Worm (Caenorhabditis elegans) whole organism, L1 larva: ENCODE results near the gene cysl-2.

Experiments used
- C04F5.9 ChIP-seq: sonication (generic microtip); optimal IDR thresholded peaks from 2 replicates; lab custom pipeline; 2016; ENCODE audit warnings: missing genetic modification characterization, missing compliant biosample characterization
- C34B4.2 ChIP-seq: sonication (generic microtip); optimal IDR thresholded peaks from 2 replicates; lab custom pipeline; 2017; ENCODE audit warnings: mild to moderate bottlenecking, missing genetic modification characterization, missing compliant biosample characterization
- F16B12.6 ChIP-seq: fragments of 150-350 bp; optimal IDR thresholded peaks from 2 replicates; lab custom pipeline; 2014; ENCODE audit warnings: missing biosample characterization, missing genetic modification characterization
- Y116A8C.19 ChIP-seq: sonication (generic microtip); optimal IDR thresholded peaks from 2 replicates; lab custom pipeline; 2016; ENCODE audit warnings: missing compliant biosample characterization, missing genetic modification characterization, borderline replicate concordance
- aha-1 ChIP-seq: fragments of 150-350 bp; optimal IDR thresholded peaks from 2 replicates; lab custom pipeline; 2014; ENCODE audit warnings: missing biosample characterization, missing genetic modification characterization
- ama-1 ChIP-seq: fragments of 150-350 bp; optimal IDR thresholded peaks from 2 replicates; lab custom pipeline; 2014
- blmp-1 ChIP-seq: fragments of 150-350 bp; optimal IDR thresholded peaks from 2 replicates; lab custom pipeline; 2014; ENCODE audit warnings: missing biosample characterization, missing genetic modification characterization
- ceh-8 ChIP-seq: fragments of 200-800 bp; sonication (Bioruptor generic); optimal IDR thresholded peaks from 2 replicates; lab custom pipeline; 2018; ENCODE audit warnings: mild to moderate bottlenecking, missing genetic modification characterization, moderate library complexity, missing compliant biosample characterization
- ceh-88 ChIP-seq: fragments of 200-800 bp; sonication (Bioruptor generic); IDR thresholded peaks from 2 replicates; pipeline ENCODE4 v1.3.6; 2022; ENCODE audit warnings: missing genetic modification characterization, missing compliant biosample characterization
- ceh-90 ChIP-seq: sonication (generic microtip); optimal IDR thresholded peaks from 2 replicates; lab custom pipeline; 2016; ENCODE audit warnings: missing genetic modification characterization, missing compliant biosample characterization
- efl-1 ChIP-seq, 4 experiments: fragments of 150-350 bp; optimal IDR thresholded peaks in 3 of 4; peaks in 1 of 4; 1 replicate in 1 of 4; 2 replicates in 3 of 4; lab custom pipeline; 2014; ENCODE audit warnings: missing biosample characterization in 2 of 4, missing genetic modification characterization in 2 of 4, missing genetic modification reagents in 2 of 4
- egl-13 ChIP-seq: sonication (generic microtip); optimal IDR thresholded peaks from 2 replicates; lab custom pipeline; 2016; ENCODE audit warnings: missing genotype, missing genetic modification reagents, missing genetic modification characterization, missing compliant biosample characterization
- egl-27 ChIP-seq, 2 experiments: fragments of 150-350 bp in 1 of 2; sonication (generic microtip); optimal IDR thresholded peaks; 3 replicates each; lab custom pipeline; 2017 to 2018; ENCODE audit warnings: missing biosample characterization in 2 of 2, missing genetic modification characterization in 2 of 2, missing genetic modification reagents in 2 of 2
- fkh-4 ChIP-seq: sonication (generic microtip); optimal IDR thresholded peaks from 2 replicates; lab custom pipeline; 2016; ENCODE audit warnings: missing compliant biosample characterization, missing genetic modification characterization, borderline replicate concordance
- fkh-8 ChIP-seq: sonication (generic microtip); optimal IDR thresholded peaks from 2 replicates; lab custom pipeline; 2016; ENCODE audit warnings: mild to moderate bottlenecking, missing genetic modification characterization, missing compliant biosample characterization
- irx-1 ChIP-seq: sonication (generic microtip); optimal IDR thresholded peaks from 2 replicates; lab custom pipeline; 2016; ENCODE audit warnings: missing genetic modification characterization, missing compliant biosample characterization
- jun-1 ChIP-seq: fragments of 150-350 bp; optimal IDR thresholded peaks from 2 replicates; lab custom pipeline; 2014; ENCODE audit warnings: missing biosample characterization, missing genetic modification reagents, missing genetic modification characterization
- lin-13 ChIP-seq: fragments of 150-350 bp; optimal IDR thresholded peaks from 2 replicates; lab custom pipeline; 2014; ENCODE audit warnings: missing biosample characterization, missing genetic modification reagents, missing genetic modification characterization
- lin-14 ChIP-seq: fragments of 200-800 bp; sonication (Bioruptor generic); optimal IDR thresholded peaks from 2 replicates; lab custom pipeline; 2018; ENCODE audit warnings: mild to moderate bottlenecking, missing genetic modification characterization, moderate library complexity, missing compliant biosample characterization
- lin-35 ChIP-seq, 2 experiments: fragments of 150-350 bp; optimal IDR thresholded peaks; 2 replicates each; lab custom pipeline; 2014; ENCODE audit warnings: missing biosample characterization in 2 of 2, missing genetic modification characterization in 2 of 2, missing genetic modification reagents in 2 of 2
- lin-39 ChIP-seq: fragments of 150-350 bp; optimal IDR thresholded peaks from 2 replicates; lab custom pipeline; 2014; ENCODE audit warnings: missing biosample characterization, missing genetic modification reagents, missing genetic modification characterization
- mab-9 ChIP-seq: fragments of 200-800 bp; sonication (Bioruptor generic); IDR thresholded peaks from 2 replicates; pipeline ENCODE4 v1.3.6; 2022; ENCODE audit warnings: missing genetic modification reagents, missing genetic modification characterization, missing compliant biosample characterization
- nhr-12 ChIP-seq: sonication (generic microtip); optimal IDR thresholded peaks from 2 replicates; lab custom pipeline; 2017; ENCODE audit warnings: missing biosample characterization, missing genetic modification characterization
- nhr-237 ChIP-seq: fragments of 150-350 bp; optimal IDR thresholded peaks from 2 replicates; lab custom pipeline; 2014; ENCODE audit warnings: missing biosample characterization, missing genetic modification characterization
- nhr-28 ChIP-seq: fragments of 150-350 bp; optimal IDR thresholded peaks from 2 replicates; lab custom pipeline; 2014; ENCODE audit warnings: missing biosample characterization, missing genetic modification characterization
- nhr-47 ChIP-seq: sonication (generic microtip); optimal IDR thresholded peaks from 2 replicates; lab custom pipeline; 2016; ENCODE audit warnings: mild to moderate bottlenecking, missing genetic modification characterization, moderate library complexity, missing compliant biosample characterization
- nhr-71 ChIP-seq: sonication (generic microtip); optimal IDR thresholded peaks from 2 replicates; lab custom pipeline; 2016; ENCODE audit warnings: mild to moderate bottlenecking, missing genetic modification characterization, moderate library complexity, missing compliant biosample characterization
- nhr-76 ChIP-seq: sonication (generic microtip); optimal IDR thresholded peaks from 2 replicates; lab custom pipeline; 2017; ENCODE audit warnings: missing biosample characterization, missing genetic modification characterization
- nhr-84 ChIP-seq: sonication (generic microtip); optimal IDR thresholded peaks from 2 replicates; lab custom pipeline; 2017; ENCODE audit warnings: missing biosample characterization, missing genetic modification characterization
- pag-3 ChIP-seq: sonication (generic microtip); optimal IDR thresholded peaks from 2 replicates; lab custom pipeline; 2017; ENCODE audit warnings: missing genetic modification characterization, mild to moderate bottlenecking, missing compliant biosample characterization, antibody characterized with exemption, borderline replicate concordance; ENCODE audit not compliant: insufficient read depth
- rnt-1 ChIP-seq: sonication (generic microtip); optimal IDR thresholded peaks from 2 replicates; lab custom pipeline; 2016; ENCODE audit warnings: mild to moderate bottlenecking, missing genetic modification characterization, moderate library complexity, missing compliant biosample characterization
- skn-1 ChIP-seq: fragments of 150-350 bp; optimal IDR thresholded peaks from 2 replicates; lab custom pipeline; 2014; ENCODE audit warnings: missing biosample characterization, missing genetic modification characterization
- snu-23 ChIP-seq: sonication (generic microtip); optimal IDR thresholded peaks from 2 replicates; lab custom pipeline; 2016; ENCODE audit warnings: missing genetic modification characterization, missing compliant biosample characterization
- sox-4 ChIP-seq: sonication (generic microtip); optimal IDR thresholded peaks from 2 replicates; lab custom pipeline; 2016; ENCODE audit warnings: missing genetic modification characterization, missing compliant biosample characterization
- tlp-1 ChIP-seq: fragments of 150-350 bp; optimal IDR thresholded peaks from 2 replicates; lab custom pipeline; 2014; ENCODE audit warnings: missing biosample characterization, missing genetic modification characterization
- unc-30 ChIP-seq: sonication (generic microtip); optimal IDR thresholded peaks from 2 replicates; lab custom pipeline; 2017; ENCODE audit warnings: missing biosample characterization, missing genetic modification characterization
- zip-4 ChIP-seq: fragments of 200-800 bp; sonication (Bioruptor generic); optimal IDR thresholded peaks from 2 replicates; lab custom pipeline; 2018; ENCODE audit warnings: mild to moderate bottlenecking, missing genetic modification characterization, moderate library complexity, missing compliant biosample characterization
- ztf-11 ChIP-seq, 2 experiments: sonication (generic microtip); optimal IDR thresholded peaks; 2 replicates each; lab custom pipeline; 2016 to 2017; ENCODE audit warnings: missing genetic modification characterization in 2 of 2, missing biosample characterization in 1 of 2, missing compliant biosample characterization in 1 of 2
- ztf-4 ChIP-seq: fragments of 150-350 bp; optimal IDR thresholded peaks from 2 replicates; lab custom pipeline; 2014; ENCODE audit warnings: missing biosample characterization, missing genetic modification characterization

cysl-2 gene

DNA sequence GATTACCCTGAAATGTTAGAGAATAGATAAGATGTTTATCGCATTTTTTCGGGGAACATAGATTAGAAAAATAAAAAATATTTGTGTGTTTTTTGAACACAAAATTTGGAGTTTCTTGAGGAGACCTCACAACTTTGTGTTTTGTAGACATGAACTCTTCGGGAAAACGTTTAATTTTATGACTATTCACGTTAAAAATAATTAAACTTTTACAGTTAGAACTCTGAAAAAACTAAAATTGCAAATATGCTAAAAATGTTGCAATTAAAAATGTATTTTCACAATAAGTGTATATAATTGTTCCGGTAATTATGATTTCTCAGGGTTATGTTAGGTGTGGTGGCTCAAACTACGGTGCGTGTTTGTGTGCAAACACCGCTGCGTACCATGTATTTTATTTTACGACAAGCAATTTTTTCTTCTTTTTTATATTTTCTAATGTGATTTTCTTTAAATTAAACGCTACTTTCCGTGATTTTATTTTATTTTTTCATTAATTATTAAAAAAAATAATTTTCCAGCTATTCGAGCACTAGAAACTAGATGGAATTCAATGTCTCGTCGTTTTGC, 34.1 kb upstream of the cysl-2 start, which contains the start of the genes F57C2.5 and spat-1 (continued):
- peak; percentile 49 for TF ChIP-seq blmp-1 (tag; lab: Kevin White, UChicago)

- TF ChIP-seq efl-1 (optimal IDR thresholded peaks at IDR 0.05; lab: Kevin White, UChicago): no peak
- TF ChIP-seq efl-1 (GFP tag; optimal IDR thresholded peaks at IDR 0.05 in 1 of 2; lab: Kevin White, UChicago): peak in 1 of 2 experiments; percentile 57
- TF ChIP-seq tlp-1 (tag; lab: Kevin White, UChicago): no peak
Observed at ce11 chrII:14527104-14527503, 32.9 kb upstream of the cysl-2 start.

DNA sequence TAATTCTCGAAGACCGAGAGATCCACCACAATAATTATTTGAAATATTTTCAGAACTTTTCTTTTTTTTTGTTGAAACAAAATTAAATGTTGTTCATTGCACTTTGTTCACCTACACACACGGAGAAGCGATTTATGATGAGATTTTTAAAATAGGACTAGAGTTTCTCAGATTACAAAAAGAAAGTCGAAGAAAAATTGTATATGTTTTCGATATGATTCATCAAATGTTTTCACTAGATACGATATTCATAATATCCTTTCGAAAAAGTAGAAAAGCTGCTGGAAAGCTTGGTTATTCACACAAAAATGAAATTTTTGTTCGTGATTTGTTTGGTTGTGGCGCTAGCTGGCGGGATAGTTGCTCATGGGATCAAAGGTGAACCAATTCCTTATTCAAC, 30.8 kb upstream of the cysl-2 start, which contains the start of gene F57C2.4:
Gene F57C2.4 (plus strand): TSS at position 301 of the 400 bp plus-strand sequence.
- no peak for TF ChIP-seq mab-9
- no peak for TF ChIP-seq ceh-90 (tag; lab: Kevin White, UChicago)
- TF ChIP-seq, all 84 proteins: peak for 0

ce11 chrII:14523645-14524223, 29.5 kb upstream of the cysl-2 start, which contains the start of gene pot-2:
Gene pot-2, plus strand, starts transcription at chrII:14524173.
- TF ChIP-seq ztf-11 (tag; optimal IDR thresholded peaks at IDR 0.05; lab: Kevin White, UChicago) (no peak), unc-30 (tag; lab: Kevin White, UChicago) (no peak), ceh-88 (GFP tag; lab: Robert Waterston, UW) (no peak), nhr-12 (tag; lab: Kevin White, UChicago) (no peak), fkh-8 (tag; lab: Kevin White, UChicago) (no peak), egl-13 (tag; lab: Kevin White, UChicago) (no peak), nhr-47 (no peak), C04F5.9 (tag; lab: Kevin White, UChicago) (no peak), nhr-84 (no peak), irx-1 (no peak), egl-27 (tag; optimal IDR thresholded peaks at IDR 0.05; lab: Kevin White, UChicago) (no peak), F16B12.6 (no peak), ceh-8 (GFP tag; lab: Kevin White, UChicago) (no peak)
- TF ChIP-seq, all 84 proteins: peak for 0

DNA sequence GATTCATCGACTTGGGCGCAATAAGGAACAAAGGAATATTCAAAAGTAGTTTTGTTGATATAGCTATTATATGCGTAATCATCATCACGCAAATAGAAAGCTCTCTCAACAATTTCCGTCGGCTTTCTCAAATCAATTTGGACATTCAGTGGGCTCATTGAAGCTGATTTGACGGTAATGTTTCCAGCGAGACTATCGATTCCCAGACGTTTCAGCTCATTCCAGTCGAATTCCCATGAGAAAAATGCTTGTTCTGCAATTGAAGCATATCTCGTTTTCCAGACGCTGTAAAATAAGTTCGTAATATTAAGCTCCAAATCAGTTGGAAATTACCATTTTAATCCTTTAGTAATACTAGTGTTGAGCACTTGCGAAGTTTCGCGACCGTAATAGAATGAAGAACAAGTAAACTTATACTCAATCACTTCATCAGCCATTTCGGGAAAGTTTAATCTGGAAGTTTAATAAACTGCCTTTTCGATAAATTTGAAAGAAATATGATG, 28.9 kb upstream of the cysl-2 start, which contains the start of gene btb-20:
Gene btb-20 (minus strand): TSS at position 453 of the 503 bp plus-strand sequence.
- TF ChIP-seq lin-35 (GFP tag; optimal IDR thresholded peaks at IDR 0.05; lab: Kevin White, UChicago) (no peak), lin-14 (GFP tag; lab: Kevin White, UChicago) (no peak), pag-3 (tag; lab: Kevin White, UChicago) (no peak), snu-23 (GFP tag; lab: Kevin White, UChicago) (no peak), zip-4 (GFP tag; lab: Kevin White, UChicago) (no peak), nhr-237 (no peak), fkh-8 (tag; lab: Kevin White, UChicago) (no peak), lin-13 (no peak), nhr-28 (no peak), ztf-4 (tag; lab: Kevin White, UChicago) (no peak), jun-1 (no peak), skn-1 (tag; lab: Kevin White, UChicago) (no peak)
- TF ChIP-seq, all 84 proteins: peak for 0

- TF ChIP-seq jun-1 (no peak), fkh-4 (tag; lab: Kevin White, UChicago) (no peak), C34B4.2 (tag; lab: Kevin White, UChicago) (no peak), zip-4 (GFP tag; lab: Kevin White, UChicago) (no peak), rnt-1 (tag; lab: Kevin White, UChicago) (no peak), ztf-4 (tag; lab: Kevin White, UChicago) (no peak), nhr-237 (no peak), aha-1 (tag; lab: Kevin White, UChicago) (no peak), ama-1 (lab: Kevin White, UChicago) (no peak), nhr-84 (no peak), ztf-11 (tag; optimal IDR thresholded peaks at IDR 0.05; lab: Kevin White, UChicago) (no peak), lin-39 (tag; lab: Kevin White, UChicago) (no peak), unc-30 (tag; lab: Kevin White, UChicago) (no peak), nhr-71 (tag; lab: Kevin White, UChicago) (no peak), Y116A8C.19 (tag; lab: Kevin White, UChicago) (no peak), nhr-76 (tag; lab: Kevin White, UChicago) (no peak), ceh-90 (tag; lab: Kevin White, UChicago) (no peak), sox-4 (tag; lab: Kevin White, UChicago) (no peak)
Observed at ce11 chrII:14522037-14522436, 27.8 kb upstream of the cysl-2 start, which contains the start of gene btb-19. Gene btb-19, minus strand, starts transcription at chrII:14522137.
